Worm (Caenorhabditis elegans) whole organism, L4 larva: Measurements from ENCODE around the gene F11G11.13.
"Not testable (repeated sequence)": the region's sequence is repeated elsewhere in the genome, so short reads cannot be mapped to it uniquely, and the experiment has no call there.

Source experiments
- F44E2.7 ChIP-seq: fragments of 200-800 bp; sonication (Bioruptor generic); IDR thresholded peaks from 2 replicates; pipeline ENCODE4 v2.1.2; 2022; ENCODE audit warnings: missing genetic modification characterization, missing compliant biosample characterization
- T20F7.1 ChIP-seq: fragments of 200-800 bp; sonication (Bioruptor generic); optimal IDR thresholded peaks from 2 replicates; lab custom pipeline; 2018; ENCODE audit warnings: mild to moderate bottlenecking, missing genetic modification characterization, missing compliant biosample characterization
- T26A8.4 ChIP-seq: fragments of 200-800 bp; sonication (Bioruptor generic); IDR thresholded peaks from 2 replicates; pipeline ENCODE4 v1.3.6; 2022; ENCODE audit warnings: missing genetic modification characterization, missing compliant biosample characterization
- Y5F2A.4 ChIP-seq: fragments of 200-800 bp; sonication (Bioruptor generic); optimal IDR thresholded peaks from 2 replicates; lab custom pipeline; 2018; ENCODE audit warnings: mild to moderate bottlenecking, missing genetic modification characterization, missing compliant biosample characterization
- ZK337.2 ChIP-seq: fragments of 200-800 bp; sonication (Bioruptor generic); IDR thresholded peaks from 2 replicates; pipeline ENCODE4 v1.3.6; 2022; ENCODE audit warnings: missing genetic modification reagents, missing genetic modification characterization, missing compliant biosample characterization
- aha-1 ChIP-seq: fragments of 150-350 bp; peaks from one replicate; lab custom pipeline; 2014; ENCODE audit warnings: missing biosample characterization, missing genetic modification characterization
- aly-2 ChIP-seq: sonication (generic microtip); optimal IDR thresholded peaks from 2 replicates; lab custom pipeline; 2018; ENCODE audit warnings: missing biosample characterization, missing genetic modification characterization
- ama-1 ChIP-seq: fragments of 150-350 bp; optimal IDR thresholded peaks from 2 replicates; lab custom pipeline; 2014; ENCODE audit warnings: inconsistent platforms, mixed read lengths
- ceh-20 ChIP-seq: fragments of 200-800 bp; sonication (Bioruptor generic); IDR thresholded peaks from 2 replicates; pipeline ENCODE4 v1.3.6; 2022; ENCODE audit warnings: missing genetic modification reagents, missing genetic modification characterization, missing compliant biosample characterization
- ceh-28 ChIP-seq: fragments of 150-350 bp; optimal IDR thresholded peaks from 2 replicates; lab custom pipeline; 2014; ENCODE audit warnings: missing biosample characterization, missing genetic modification reagents, missing genetic modification characterization
- ceh-62 ChIP-seq: sonication (generic microtip); optimal IDR thresholded peaks from 2 replicates; lab custom pipeline; 2017; ENCODE audit warnings: missing biosample characterization, missing genetic modification characterization
- daf-16 ChIP-seq, 3 experiments: sonication (generic microtip); optimal IDR thresholded peaks; 2 replicates each; lab custom pipeline; 2016 to 2017; ENCODE audit warnings: missing genetic modification characterization in 3 of 3, missing genetic modification reagents in 3 of 3, mild to moderate bottlenecking in 2 of 3, missing compliant biosample characterization in 2 of 3, missing biosample characterization in 1 of 3, moderate library complexity in 1 of 3
- daf-8 ChIP-seq: fragments of 200-800 bp; sonication (Bioruptor generic); IDR thresholded peaks from 2 replicates; pipeline ENCODE4 v1.3.6; 2022; ENCODE audit warnings: missing genetic modification characterization, missing compliant biosample characterization
- dmd-6 ChIP-seq: fragments of 200-800 bp; sonication (Bioruptor generic); IDR thresholded peaks from 2 replicates; pipeline ENCODE4 v1.3.6; 2022; ENCODE audit warnings: missing genetic modification reagents, missing genetic modification characterization, missing compliant biosample characterization
- dmd-8 ChIP-seq: fragments of 200-800 bp; sonication (Bioruptor generic); IDR thresholded peaks from 2 replicates; pipeline ENCODE4 v1.3.6; 2022; ENCODE audit warnings: missing genetic modification characterization, missing compliant biosample characterization
- duxl-1 ChIP-seq: sonication (generic microtip); optimal IDR thresholded peaks from 2 replicates; lab custom pipeline; 2016; ENCODE audit warnings: mild to moderate bottlenecking, missing genetic modification characterization, moderate library complexity, missing compliant biosample characterization; ENCODE audit not compliant: poor library complexity
- dve-1 ChIP-seq: sonication (generic microtip); optimal IDR thresholded peaks from 2 replicates; lab custom pipeline; 2017; ENCODE audit warnings: antibody characterized with exemption, mild to moderate bottlenecking, missing genetic modification characterization, missing compliant biosample characterization; ENCODE audit not compliant: insufficient read depth
- egl-43 ChIP-seq: fragments of 200-800 bp; sonication (Bioruptor generic); IDR thresholded peaks from 2 replicates; pipeline ENCODE4 v1.3.6; 2022; ENCODE audit warnings: missing genetic modification reagents, missing genetic modification characterization, missing compliant biosample characterization
- hlh-11 ChIP-seq: fragments of 200-800 bp; sonication (Bioruptor generic); optimal IDR thresholded peaks from 2 replicates; lab custom pipeline; 2018; ENCODE audit warnings: mild to moderate bottlenecking, missing genetic modification characterization, missing compliant biosample characterization
- hlh-30 ChIP-seq: sonication (generic microtip); optimal IDR thresholded peaks from 2 replicates; lab custom pipeline; 2017; ENCODE audit warnings: antibody characterized with exemption, mild to moderate bottlenecking, missing genetic modification characterization, missing compliant biosample characterization; ENCODE audit not compliant: insufficient read depth
- lin-13 ChIP-seq: fragments of 150-350 bp; optimal IDR thresholded peaks from 2 replicates; lab custom pipeline; 2014; ENCODE audit warnings: missing biosample characterization, missing genetic modification reagents, missing genetic modification characterization
- lin-15B ChIP-seq: fragments of 150-350 bp; sonication (generic microtip); optimal IDR thresholded peaks from 3 replicates; lab custom pipeline; 2014; ENCODE audit warnings: missing biosample characterization, missing genetic modification characterization
- lin-29 ChIP-seq: fragments of 200-800 bp; sonication (Bioruptor generic); IDR thresholded peaks from 2 replicates; pipeline ENCODE4 v1.3.6; 2022; ENCODE audit warnings: missing genetic modification reagents, missing genetic modification characterization, missing compliant biosample characterization
- lir-3 ChIP-seq: sonication (generic microtip); optimal IDR thresholded peaks from 2 replicates; lab custom pipeline; 2016; ENCODE audit warnings: mild to moderate bottlenecking, missing genetic modification characterization, missing compliant biosample characterization
- lsy-2 ChIP-seq, 2 experiments: fragments of 150-350 bp in 1 of 2; sonication (generic microtip) in 1 of 2; optimal IDR thresholded peaks; 2 replicates each; lab custom pipeline; 2014 to 2017; ENCODE audit warnings: missing biosample characterization in 2 of 2, missing genetic modification characterization in 2 of 2
- madf-5 ChIP-seq, 2 experiments: fragments of 200-800 bp; sonication (Bioruptor generic); IDR thresholded peaks; 2 replicates each; pipeline ENCODE4 v1.3.6; 2022; ENCODE audit warnings: missing compliant biosample characterization in 2 of 2, missing genetic modification characterization in 2 of 2
- madf-9 ChIP-seq: fragments of 200-800 bp; sonication (Bioruptor generic); conservative IDR thresholded peaks from 2 replicates; pipeline ENCODE4 v1.3.6; 2022; ENCODE audit warnings: missing genetic modification reagents, missing genetic modification characterization, missing compliant biosample characterization
- mep-1 ChIP-seq: fragments of 150-350 bp; sonication (generic microtip); optimal IDR thresholded peaks from 3 replicates; lab custom pipeline; 2014; ENCODE audit warnings: missing biosample characterization, missing genetic modification characterization
- mxl-2 ChIP-seq: fragments of 200-800 bp; sonication (Bioruptor generic); conservative IDR thresholded peaks from 2 replicates; pipeline ENCODE4 v1.3.6; 2022; ENCODE audit warnings: missing genetic modification reagents, missing genetic modification characterization, missing compliant biosample characterization
- nhr-10 ChIP-seq: fragments of 150-350 bp; optimal IDR thresholded peaks from 2 replicates; lab custom pipeline; 2014; ENCODE audit warnings: missing biosample characterization, missing genetic modification characterization
- nhr-102 ChIP-seq: sonication (generic microtip); optimal IDR thresholded peaks from 2 replicates; lab custom pipeline; 2016; ENCODE audit warnings: mild to moderate bottlenecking, missing genetic modification characterization, moderate library complexity, missing compliant biosample characterization
- nhr-11 ChIP-seq: fragments of 150-350 bp; optimal IDR thresholded peaks from 2 replicates; lab custom pipeline; 2014; ENCODE audit warnings: missing biosample characterization, missing genetic modification characterization
- nhr-28 ChIP-seq: fragments of 150-350 bp; optimal IDR thresholded peaks from 2 replicates; lab custom pipeline; 2014; ENCODE audit warnings: missing biosample characterization, missing genetic modification characterization
- rbr-2 ChIP-seq: sonication (generic microtip); optimal IDR thresholded peaks from 2 replicates; lab custom pipeline; 2016; ENCODE audit warnings: missing genotype, missing genetic modification characterization, missing compliant biosample characterization
- saeg-2 ChIP-seq: fragments of 200-800 bp; sonication (Bioruptor generic); IDR thresholded peaks from 2 replicates; pipeline ENCODE4 v1.3.6; 2022; ENCODE audit warnings: missing genetic modification reagents, missing genetic modification characterization, missing compliant biosample characterization
- set-16 ChIP-seq: fragments of 200-800 bp; sonication (Bioruptor generic); IDR thresholded peaks from 2 replicates; pipeline ENCODE4 v1.3.6; 2022; ENCODE audit warnings: missing genetic modification reagents, missing genetic modification characterization, missing compliant biosample characterization
- spr-1 ChIP-seq: sonication (generic microtip); optimal IDR thresholded peaks from 2 replicates; lab custom pipeline; 2016; ENCODE audit warnings: mild to moderate bottlenecking, missing genetic modification characterization, missing compliant biosample characterization
- spr-3 ChIP-seq: fragments of 200-800 bp; sonication (Bioruptor generic); optimal IDR thresholded peaks from 2 replicates; lab custom pipeline; 2018; ENCODE audit warnings: mild to moderate bottlenecking, missing genetic modification characterization, missing compliant biosample characterization
- tra-1 ChIP-seq: fragments of 200-800 bp; sonication (Bioruptor generic); IDR thresholded peaks from 2 replicates; pipeline ENCODE4 v1.3.6; 2022; ENCODE audit warnings: missing genetic modification reagents, missing genetic modification characterization, missing compliant biosample characterization
- unc-62 ChIP-seq, 3 experiments: fragments of 150-350 bp in 1 of 3; sonication (generic microtip); optimal IDR thresholded peaks in 2 of 3; peaks in 1 of 3; 1 replicate in 1 of 3; 2 replicates in 2 of 3; lab custom pipeline; 2014 to 2017; ENCODE audit warnings: missing biosample characterization in 3 of 3, missing genetic modification characterization in 3 of 3, missing genetic modification reagents in 3 of 3, missing genotype in 1 of 3
- vab-7 ChIP-seq: fragments of 200-800 bp; sonication (Bioruptor generic); IDR thresholded peaks from 2 replicates; pipeline ENCODE4 v1.3.6; 2022; ENCODE audit warnings: missing genetic modification reagents, missing genetic modification characterization, missing compliant biosample characterization
- zfp-3 ChIP-seq: fragments of 200-800 bp; sonication (Bioruptor generic); conservative IDR thresholded peaks from 2 replicates; pipeline ENCODE4 v1.3.6; 2022; ENCODE audit warnings: missing genetic modification reagents, missing genetic modification characterization, missing compliant biosample characterization

F11G11.13 gene

DNA sequence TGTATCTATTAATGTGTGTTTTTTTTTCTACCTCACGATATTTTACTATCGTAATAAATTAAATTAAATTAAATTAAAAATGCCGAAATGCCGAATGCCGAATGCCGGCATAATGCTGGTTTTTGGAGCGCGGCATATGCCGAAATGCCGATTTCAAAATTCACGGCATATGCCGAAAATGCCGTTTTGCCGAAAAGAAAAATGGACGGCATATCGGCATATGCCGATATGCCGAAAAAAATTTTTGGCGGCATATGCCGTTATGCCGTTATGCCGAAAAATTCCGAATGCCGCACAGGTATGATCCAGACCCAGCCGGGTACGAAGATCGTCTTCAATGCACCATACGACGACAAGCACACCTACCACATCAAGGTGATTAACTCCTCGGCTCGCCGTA is 22.6 kb upstream of the F11G11.13 start, which contains the start of gene msp-32:
Gene msp-32, plus strand, starts transcription at position 301 of the 400 bp plus-strand sequence.
- TF ChIP-seq ceh-28 (tag; lab: Kevin White, UChicago); dve-1; unc-62 (GFP tag; optimal IDR thresholded peaks at IDR 0.05 in 1 of 2; lab: Kevin White, UChicago); unc-62 (tag; optimal IDR thresholded peaks at IDR 0.05; lab: Kevin White, UChicago): not testable (repeated sequence)

DNA sequence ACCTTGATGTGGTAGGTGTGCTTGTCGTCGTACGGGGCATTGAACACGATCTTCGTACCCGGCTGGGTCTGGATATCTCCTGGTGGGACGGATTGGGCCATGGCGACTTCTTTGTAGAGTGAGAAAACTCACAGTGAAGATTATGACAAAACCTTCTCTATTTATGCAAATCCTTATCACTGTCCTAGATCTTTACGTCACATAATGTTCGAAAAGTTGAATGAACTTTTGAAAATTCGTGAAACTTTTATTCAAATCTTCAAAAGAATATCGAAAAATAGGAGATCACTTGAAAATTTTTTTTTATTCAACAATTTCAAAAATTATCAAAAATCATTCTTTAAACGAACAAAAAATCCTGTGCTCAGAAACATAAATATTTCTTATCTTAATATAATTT is 16.6 kb upstream of the F11G11.13 start, which contains the start of gene msp-33:
Gene msp-33, minus strand, starts transcription at position 101 of the 400 bp plus-strand sequence.
- TF ChIP-seq F44E2.7 (GFP tag; lab: Robert Waterston, UW), result no peak
- TF ChIP-seq aha-1 (tag; lab: Kevin White, UChicago), result peak; percentile 1

- TF ChIP-seq lin-29 (GFP tag; lab: Robert Waterston, UW) (no peak), zfp-3 (peak; percentile 92), Y5F2A.4 (peak; percentile 17), nhr-28 (peak; percentile 56), lir-3 (tag; lab: Kevin White, UChicago) (no peak), daf-16 (GFP tag; optimal IDR thresholded peaks at IDR 0.05; lab: Kevin White, UChicago) (no peak), daf-16 (tag; optimal IDR thresholded peaks at IDR 0.05; lab: Kevin White, UChicago) (peak; percentile 59), madf-5 (GFP tag; IDR thresholded peaks at IDR 0.05; lab: Robert Waterston, UW) (no peak), nhr-11 (tag; lab: Kevin White, UChicago) (no peak), F44E2.7 (GFP tag; lab: Robert Waterston, UW) (no peak), spr-1 (tag; lab: Kevin White, UChicago) (peak; percentile 23), daf-8 (GFP tag; lab: Robert Waterston, UW) (no peak), madf-9 (peak; percentile 23; the same call in 1 of the 2 replicates), hlh-11 (tag; lab: Kevin White, UChicago) (peak; percentile 42), dmd-8 (GFP tag; lab: Robert Waterston, UW) (0 out of 2 replicates have a peak, but pooled peaks have one; percentile 4), ZK337.2 (GFP tag; lab: Robert Waterston, UW) (no peak), ceh-20 (GFP tag; lab: Robert Waterston, UW) (no peak), T26A8.4 (peak; percentile 48; the same call in 1 of the 2 replicates), saeg-2 (GFP tag; lab: Robert Waterston, UW) (no peak), nhr-10 (tag; lab: Kevin White, UChicago) (no peak), vab-7 (no peak), dve-1 (peak; percentile 86), rbr-2 (no peak), set-16 (GFP tag; lab: Robert Waterston, UW) (no peak), hlh-30 (tag; lab: Kevin White, UChicago) (peak; percentile 10), aly-2 (tag; lab: Kevin White, UChicago) (no peak), aha-1 (tag; lab: Kevin White, UChicago) (peak; percentile 65), spr-3 (GFP tag; lab: Kevin White, UChicago) (peak; percentile 25), egl-43 (0 out of 2 replicates have a peak, but pooled peaks have one; percentile 59), ceh-62 (tag; lab: Kevin White, UChicago) (no peak), ama-1 (lab: Kevin White, UChicago) (peak; percentile 69), unc-62 (GFP tag; optimal IDR thresholded peaks at IDR 0.05 in 1 of 2; lab: Kevin White, UChicago) (peak in 1 of 2 experiments; percentile 84), unc-62 (tag; optimal IDR thresholded peaks at IDR 0.05; lab: Kevin White, UChicago) (no peak), mxl-2 (GFP tag; lab: Robert Waterston, UW) (0 out of 2 replicates have a peak, but pooled peaks have one; percentile 28), lin-15B (tag; lab: Kevin White, UChicago) (no peak), dmd-6 (GFP tag; lab: Robert Waterston, UW) (0 out of 2 replicates have a peak, but pooled peaks have one; percentile 8), lin-13 (GFP tag; lab: Kevin White, UChicago) (peak; percentile 57), T20F7.1 (GFP tag; lab: Kevin White, UChicago) (peak; percentile 13), nhr-102 (peak; percentile 51), tra-1 (no peak), lsy-2 (tag; optimal IDR thresholded peaks at IDR 0.05; lab: Kevin White, UChicago) (peak in 1 of 2 experiments; percentile 61), duxl-1 (tag; lab: Kevin White, UChicago) (no peak), mep-1 (tag; lab: Kevin White, UChicago) (peak; percentile 56)
Measured at ce11 chrII:4891012-4891775, 15.2 kb upstream of the F11G11.13 start, which contains the start of gene gst-9. gst-9 (plus strand) TSS chrII:4891585.
